Fruit fly (Drosophila melanogaster): ENCODE data around the gene CG13244.

The CG13244 gene

dm6 chr2L:15886187-15886586, 30.5 kb upstream of the CG13244 start (continued):
- TF ChIP-seq CG10979 (tag; optimal IDR thresholded peaks at IDR 0.05): no peak

dm6 chr2L:15893711-15894110, 23.0 kb upstream of the CG13244 start, which contains the start of gene Tep1:
Tep1 (minus strand) TSS chr2L:15893811.
- TF ChIP-seq stwl (tag; optimal IDR thresholded peaks at IDR 0.05) (no peak), CG13424 (tag; optimal IDR thresholded peaks at IDR 0.05) (no peak), salm (tag; optimal IDR thresholded peaks at IDR 0.05) (no peak), CG2712 (tag; optimal IDR thresholded peaks at IDR 0.05) (no peak), dimm (GFP tag; IDR thresholded peaks at IDR 0.05) (no peak), CG10321 (GFP tag; IDR thresholded peaks at IDR 0.05) (no peak), dan (GFP tag; IDR thresholded peaks at IDR 0.05) (no peak)

dm6 chr2L:15895154-15895553, 21.5 kb upstream of the CG13244 start, which contains the start of gene CG31735:
CG31735 (plus strand) TSS chr2L:15895454.
- TF ChIP-seq CG15514 (GFP tag; optimal IDR thresholded peaks at IDR 0.05): no peak
- TF ChIP-seq emc (GFP tag; optimal IDR thresholded peaks at IDR 0.05): no peak
- no peak for TF ChIP-seq CG6791 (GFP tag; IDR thresholded peaks at IDR 0.05; ENCODE audit: partially characterized antibody)
- no peak for TF ChIP-seq CG18619 (GFP tag; optimal IDR thresholded peaks at IDR 0.05)

- TF ChIP-seq tio (GFP tag; optimal IDR thresholded peaks at IDR 0.05) (no peak), CG3407 (GFP tag; optimal IDR thresholded peaks at IDR 0.05) (no peak), CG8089 (GFP tag; optimal IDR thresholded peaks at IDR 0.05) (no peak), fd3F (GFP tag; optimal IDR thresholded peaks at IDR 0.05) (no peak), tx (GFP tag; optimal IDR thresholded peaks at IDR 0.05) (no peak), Ptx1 (GFP tag; IDR thresholded peaks at IDR 0.05) (0 out of 2 replicates have a peak, but pooled peaks have one; percentile 14), sisA (GFP tag; IDR thresholded peaks at IDR 0.05) (no peak), CG12659 (GFP tag; optimal IDR thresholded peaks at IDR 0.05) (no peak), Sox102F (GFP tag; optimal IDR thresholded peaks at IDR 0.05) (peak; percentile 21), Asciz (GFP tag; optimal IDR thresholded peaks at IDR 0.05) (no peak), CG1529 (GFP tag; optimal IDR thresholded peaks at IDR 0.05) (no peak), Ets65A (GFP tag) (peak; percentile 79)
Measured at dm6 chr2L:15900424-15900823, 16.3 kb upstream of the CG13244 start, which contains the start of gene CG31823. CG31823 (minus strand) TSS chr2L:15900524.

dm6 chr2L:15902310-15902709, 14.4 kb upstream of the CG13244 start, which contains the start of gene CG31821:
CG31821 (minus strand) TSS chr2L:15902410.
- TF ChIP-seq CG7987 (GFP tag; optimal IDR thresholded peaks at IDR 0.05): no peak
- TF ChIP-seq CG6654 (GFP tag; optimal IDR thresholded peaks at IDR 0.05): no peak
- TF ChIP-seq CG11695 (GFP tag; IDR thresholded peaks at IDR 0.05): no peak
- no peak for TF ChIP-seq CG8944 (GFP tag; optimal IDR thresholded peaks at IDR 0.05)
- TF ChIP-seq CG3281 (GFP tag; optimal IDR thresholded peaks at IDR 0.05): no peak
- TF ChIP-seq dm (GFP tag; optimal IDR thresholded peaks at IDR 0.05): no peak
- no peak for TF ChIP-seq Gsc (GFP tag; IDR thresholded peaks at IDR 0.05)
- TF ChIP-seq CG12391 (tag; optimal IDR thresholded peaks at IDR 0.05): no peak
- TF ChIP-seq Dfd (GFP tag; optimal IDR thresholded peaks at IDR 0.05): no peak
- TF ChIP-seq Kr (GFP tag; optimal IDR thresholded peaks at IDR 0.05): no peak
- TF ChIP-seq ems (GFP tag; optimal IDR thresholded peaks at IDR 0.05): no peak
- no peak for TF ChIP-seq CG32532 (GFP tag; IDR thresholded peaks at IDR 0.05)
- TF ChIP-seq CG5180 (GFP tag; optimal IDR thresholded peaks at IDR 0.05): no peak
- no peak for TF ChIP-seq cwo (GFP tag; optimal IDR thresholded peaks at IDR 0.05)
- TF ChIP-seq hkb (optimal IDR thresholded peaks at IDR 0.05): no peak
- TF ChIP-seq hkb (GFP tag; IDR thresholded peaks at IDR 0.05): no peak
- no peak for TF ChIP-seq Lhr (GFP tag; optimal IDR thresholded peaks at IDR 0.05)
- TF ChIP-seq Oaz (GFP tag; IDR thresholded peaks at IDR 0.05): no peak
